Fruit fly (Drosophila melanogaster) whole organism, wandering third instar larva: ENCODE data around the gene spirit.

ENCODE experiments used
- Abd-B ChIP-seq: fragments of >200 bp; optimal IDR thresholded peaks from 2 replicates; lab custom pipeline; 2017; ENCODE audit warnings: missing biosample characterization, missing genetic modification characterization
- CG32264 ChIP-seq: fragments of 200-800 bp; sonication (Bioruptor generic); optimal IDR thresholded peaks from 2 replicates; lab custom pipeline; 2016; ENCODE audit warnings: missing biosample characterization, missing genetic modification characterization
- CG9705 ChIP-seq: fragments of 200-800 bp; sonication (Bioruptor generic); optimal IDR thresholded peaks from 2 replicates; lab custom pipeline; 2018; ENCODE audit warnings: missing biosample characterization, mild to moderate bottlenecking, missing genetic modification characterization
- CrebA ChIP-seq: fragments of 200-800 bp; sonication (Bioruptor generic); optimal IDR thresholded peaks from 2 replicates; lab custom pipeline; 2016; ENCODE audit warnings: missing biosample characterization, mild to moderate bottlenecking, missing genetic modification characterization, borderline replicate concordance
- Dfd ChIP-seq: fragments of >200 bp; optimal IDR thresholded peaks from 2 replicates; lab custom pipeline; 2017; ENCODE audit warnings: missing biosample characterization, missing genetic modification characterization
- GATAd ChIP-seq: sonication (Bioruptor generic); optimal IDR thresholded peaks from 2 replicates; lab custom pipeline; 2016; ENCODE audit warnings: missing biosample characterization, missing genetic modification characterization
- HLH106 ChIP-seq: fragments of 200-800 bp; optimal IDR thresholded peaks from 3 replicates; lab custom pipeline; 2019; ENCODE audit warnings: missing biosample characterization, mild to moderate bottlenecking, missing genetic modification characterization, moderate library complexity
- Hnf4 ChIP-seq: fragments of 200-800 bp; sonication (Bioruptor generic); optimal IDR thresholded peaks from 2 replicates; lab custom pipeline; 2016; ENCODE audit warnings: missing biosample characterization, mild to moderate bottlenecking, missing genetic modification characterization
- Hr78 ChIP-seq: fragments of >200 bp; optimal IDR thresholded peaks from 2 replicates; lab custom pipeline; 2017; ENCODE audit warnings: missing biosample characterization, missing genetic modification characterization
- Hr83 ChIP-seq: fragments of 200-300 bp; sonication (Bioruptor generic); optimal IDR thresholded peaks from 2 replicates; lab custom pipeline; 2016; ENCODE audit warnings: missing biosample characterization, mild to moderate bottlenecking, missing genetic modification characterization, moderate library complexity; ENCODE audit not compliant: poor library complexity, severe bottlenecking
- Jra ChIP-seq: sonication (Bioruptor generic); optimal IDR thresholded peaks from 2 replicates; lab custom pipeline; 2016; ENCODE audit warnings: missing biosample characterization, missing genetic modification characterization
- Mio ChIP-seq: sonication (Bioruptor generic); optimal IDR thresholded peaks from 2 replicates; lab custom pipeline; 2016; ENCODE audit warnings: missing biosample characterization, missing genetic modification characterization
- Myc ChIP-seq: fragments of >200 bp; optimal IDR thresholded peaks from 2 replicates; lab custom pipeline; 2017
- N ChIP-seq: fragments of >200 bp; optimal IDR thresholded peaks from 2 replicates; lab custom pipeline; 2018; ENCODE audit warnings: missing biosample characterization, missing external identifiers, missing genetic modification characterization
- OdsH ChIP-seq: fragments of 200-800 bp; sonication (Bioruptor generic); optimal IDR thresholded peaks from 2 replicates; lab custom pipeline; 2016; ENCODE audit warnings: missing biosample characterization, mild to moderate bottlenecking, missing genetic modification characterization
- Rel ChIP-seq, 2 experiments: fragments of 200-800 bp; sonication (Bioruptor generic) in 1 of 2; optimal IDR thresholded peaks; 2 replicates in 1 of 2; 3 replicates in 1 of 2; lab custom pipeline; 2016 to 2019; ENCODE audit warnings: mild to moderate bottlenecking in 2 of 2, missing biosample characterization in 2 of 2, missing genetic modification characterization in 2 of 2, moderate library complexity in 1 of 2
- Sp1 ChIP-seq: fragments of 200-800 bp; sonication (Bioruptor generic); optimal IDR thresholded peaks from 3 replicates; lab custom pipeline; 2019; ENCODE audit warnings: missing biosample characterization, mild to moderate bottlenecking, missing genetic modification characterization, moderate library complexity
- Vsx2 ChIP-seq: fragments of 200-300, 225-300 bp; sonication (Bioruptor generic); optimal IDR thresholded peaks from 2 replicates; lab custom pipeline; 2018; ENCODE audit warnings: missing biosample characterization, missing genetic modification characterization; ENCODE audit not compliant: partially characterized antibody
- br ChIP-seq: fragments of 200-800 bp; sonication (Bioruptor generic); optimal IDR thresholded peaks from 2 replicates; lab custom pipeline; 2016; ENCODE audit warnings: missing biosample characterization, missing genetic modification characterization
- brk ChIP-seq: fragments of 200-800 bp; sonication (Bioruptor generic); optimal IDR thresholded peaks from 2 replicates; lab custom pipeline; 2016; ENCODE audit warnings: missing biosample characterization, mild to moderate bottlenecking, missing genetic modification characterization
- dl ChIP-seq, 2 experiments: fragments of 175-275, 200-275 bp in 1 of 2; fragments of 200-275 bp in 1 of 2; sonication (Bioruptor generic); optimal IDR thresholded peaks; lab custom pipeline; 2018; ENCODE audit warnings: mild to moderate bottlenecking in 2 of 2, missing biosample characterization in 2 of 2, missing genetic modification characterization in 2 of 2, moderate library complexity in 2 of 2; ENCODE audit not compliant: partially characterized antibody in 2 of 2, insufficient read depth in 1 of 2
- dsf ChIP-seq: sonication (Bioruptor generic); optimal IDR thresholded peaks from 2 replicates; lab custom pipeline; 2016; ENCODE audit warnings: missing biosample characterization, missing genetic modification characterization, borderline replicate concordance
- ey ChIP-seq: fragments of 200-800 bp; sonication (Bioruptor generic); optimal IDR thresholded peaks from 2 replicates; lab custom pipeline; 2016; ENCODE audit warnings: missing biosample characterization, missing genetic modification characterization
- foxo ChIP-seq, 2 experiments: fragments of 200-800 bp; sonication (Bioruptor generic); optimal IDR thresholded peaks; 2 replicates in 1 of 2; 3 replicates in 1 of 2; lab custom pipeline; 2016 to 2017; ENCODE audit warnings: missing biosample characterization in 2 of 2, missing genetic modification characterization in 2 of 2
- fru ChIP-seq: fragments of 200-800 bp; sonication (Bioruptor generic); optimal IDR thresholded peaks from 3 replicates; lab custom pipeline; 2016; ENCODE audit warnings: missing biosample characterization, mild to moderate bottlenecking, missing genetic modification characterization
- h ChIP-seq: fragments of 200-800 bp; sonication (Bioruptor generic); optimal IDR thresholded peaks from 3 replicates; lab custom pipeline; 2016; ENCODE audit warnings: missing biosample characterization, mild to moderate bottlenecking, missing genetic modification characterization
- jim ChIP-seq: fragments of 175-275, 200-325 bp; sonication (Bioruptor generic); optimal IDR thresholded peaks from 2 replicates; lab custom pipeline; 2016; ENCODE audit warnings: missing biosample characterization, mild to moderate bottlenecking, missing genetic modification characterization
- lola ChIP-seq: fragments of >200 bp; optimal IDR thresholded peaks from 2 replicates; lab custom pipeline; 2017; ENCODE audit warnings: missing biosample characterization, missing genetic modification characterization
- pan ChIP-seq: fragments of >200 bp; optimal IDR thresholded peaks from 2 replicates; lab custom pipeline; 2017
- psq ChIP-seq: fragments of 200-800 bp; sonication (Bioruptor generic); optimal IDR thresholded peaks from 3 replicates; lab custom pipeline; 2017; ENCODE audit warnings: missing biosample characterization, mild to moderate bottlenecking, missing genetic modification characterization, moderate library complexity
- rgr ChIP-seq: fragments of 200-800 bp; sonication (Bioruptor generic); optimal IDR thresholded peaks from 3 replicates; lab custom pipeline; 2016; ENCODE audit warnings: missing biosample characterization, mild to moderate bottlenecking, missing genetic modification characterization
- sv ChIP-seq: fragments of 200-800 bp; sonication (Bioruptor generic); optimal IDR thresholded peaks from 3 replicates; lab custom pipeline; 2016; ENCODE audit warnings: missing biosample characterization, missing genetic modification characterization
- tai ChIP-seq: sonication (Bioruptor generic); optimal IDR thresholded peaks from 2 replicates; lab custom pipeline; 2016; ENCODE audit warnings: missing biosample characterization, missing genetic modification characterization
- usp ChIP-seq: fragments of >200 bp; optimal IDR thresholded peaks from 2 replicates; lab custom pipeline; 2017; ENCODE audit warnings: missing biosample characterization, missing genetic modification characterization
- woc ChIP-seq: sonication (Bioruptor generic); optimal IDR thresholded peaks from 2 replicates; lab custom pipeline; 2016; ENCODE audit warnings: missing biosample characterization, mild to moderate bottlenecking, missing genetic modification characterization

The spirit gene

DNA sequence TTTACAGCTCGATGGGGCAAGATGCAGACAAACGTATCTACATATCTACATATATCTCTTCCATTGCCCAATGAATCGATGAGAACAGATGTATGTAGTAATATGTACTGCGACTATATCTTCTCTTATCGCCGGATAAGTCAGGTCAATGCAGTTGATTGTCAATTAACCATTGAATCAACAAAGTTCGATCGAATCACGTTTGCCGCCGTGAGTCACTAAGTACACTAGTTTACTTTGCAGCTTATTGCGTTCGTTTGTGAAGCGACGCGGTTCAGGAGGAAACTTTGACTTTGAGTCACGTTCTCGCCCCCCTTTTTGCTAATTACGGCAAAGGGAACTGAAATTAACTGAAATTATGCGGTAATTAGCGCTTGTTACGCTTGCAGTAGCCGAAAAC, 7.4 kb upstream of the spirit start:
- no peak for TF ChIP-seq Mio (GFP tag; lab: Kevin White, UChicago)
- no peak for TF ChIP-seq GATAd (GFP tag; lab: Kevin White, UChicago)
- TF ChIP-seq dl (GFP tag; optimal IDR thresholded peaks at IDR 0.05; lab: Kevin White, UChicago; ENCODE audit: insufficient read depth in 1 of 2, partially characterized antibody in 2 of 2) = no peak
- no peak for TF ChIP-seq pan (lab: Kevin White, UChicago)
- no peak for TF ChIP-seq Abd-B (GFP tag; lab: Kevin White, UChicago)
- TF ChIP-seq N (GFP tag; lab: Kevin White, UChicago) = no peak
- no peak for TF ChIP-seq Hr83 (GFP tag; lab: Kevin White, UChicago)
- no peak for TF ChIP-seq Hr78 (GFP tag; lab: Kevin White, UChicago)
- TF ChIP-seq lola (GFP tag; lab: Kevin White, UChicago) = no peak
- TF ChIP-seq CrebA (GFP tag; lab: Kevin White, UChicago) = no peak
- TF ChIP-seq Hnf4 (GFP tag; lab: Kevin White, UChicago) = no peak
- no peak for TF ChIP-seq psq
- no peak for TF ChIP-seq Dfd (GFP tag; lab: Kevin White, UChicago)
- TF ChIP-seq jim (GFP tag; lab: Kevin White, UChicago) = no peak
- TF ChIP-seq Jra (GFP tag; lab: Kevin White, UChicago) = no peak
- TF ChIP-seq, all 38 proteins: peak for 0

DNA sequence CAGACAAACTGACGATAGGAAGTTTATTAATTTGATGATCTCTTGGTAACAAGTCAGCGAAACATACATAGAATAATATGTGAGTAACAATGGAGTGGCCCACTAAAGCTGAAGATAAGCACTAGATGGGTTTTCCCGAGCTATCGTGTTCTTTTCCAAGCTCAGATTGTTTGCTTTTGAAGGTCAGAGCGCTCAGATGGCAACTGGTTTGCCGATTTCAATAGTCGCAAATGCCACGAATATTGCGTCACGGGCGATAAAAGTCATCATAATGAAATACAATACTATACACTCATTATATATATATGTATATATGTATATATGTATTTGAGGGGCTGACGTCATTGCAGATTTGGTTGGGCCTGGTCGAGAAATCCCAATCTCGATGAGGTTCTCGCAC, 6.5 kb upstream of the spirit start:
- TF ChIP-seq brk (no peak), Rel (GFP tag; optimal IDR thresholded peaks at IDR 0.05; lab: Kevin White, UChicago) (no peak), Rel (tag; optimal IDR thresholded peaks at IDR 0.05; lab: Kevin White, UChicago) (peak; percentile 64), Sp1 (no peak), Jra (GFP tag; lab: Kevin White, UChicago) (no peak), h (GFP tag; lab: Kevin White, UChicago) (no peak), psq (no peak), Vsx2 (GFP tag; lab: Kevin White, UChicago) (no peak), dsf (GFP tag; lab: Kevin White, UChicago) (no peak)

DNA sequence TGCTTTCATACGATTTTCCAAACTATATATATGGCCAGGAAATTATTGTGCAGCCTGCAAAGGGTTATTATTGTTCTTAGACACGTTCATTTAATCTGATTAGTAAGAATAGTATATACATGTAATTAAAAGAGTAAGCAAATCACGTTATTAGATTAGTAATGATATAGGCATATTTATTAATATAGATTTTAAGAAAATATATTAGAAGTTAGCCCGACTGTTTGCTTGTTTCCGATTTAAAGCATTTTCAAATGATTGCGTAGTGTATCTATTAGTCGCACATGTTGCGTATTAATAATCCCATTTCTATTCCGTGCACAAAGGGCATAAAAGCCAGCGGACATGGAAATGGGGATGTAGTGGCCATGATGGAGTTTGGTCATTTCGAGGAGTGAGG, 5.7 kb upstream of the spirit start:
- TF ChIP-seq GATAd (GFP tag; lab: Kevin White, UChicago) (no peak), psq (no peak), Abd-B (GFP tag; lab: Kevin White, UChicago) (no peak), h (GFP tag; lab: Kevin White, UChicago) (no peak), Myc (lab: Kevin White, UChicago) (no peak)

DNA sequence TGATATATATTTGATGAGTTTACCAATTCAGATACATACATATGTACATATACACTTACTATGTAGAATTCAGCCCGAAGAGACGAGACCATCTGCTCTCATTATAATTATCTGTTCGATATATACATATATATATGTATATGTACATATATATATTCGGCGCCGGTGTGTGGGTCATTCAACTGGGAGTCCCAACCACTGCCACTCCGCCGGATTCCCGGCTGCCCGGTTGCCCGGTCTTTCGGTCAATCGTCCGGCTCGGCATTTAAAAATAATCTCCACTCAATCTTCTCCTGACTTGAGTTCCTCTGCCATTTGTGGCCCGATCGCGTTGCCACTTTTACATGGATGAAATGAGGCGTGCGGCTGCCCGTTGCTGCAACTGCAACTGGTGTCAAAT, 3.3 kb upstream of the spirit start:
- TF ChIP-seq Rel (GFP tag; optimal IDR thresholded peaks at IDR 0.05; lab: Kevin White, UChicago) (no peak), Rel (tag; optimal IDR thresholded peaks at IDR 0.05; lab: Kevin White, UChicago) (peak; percentile 67), pan (lab: Kevin White, UChicago) (no peak)

DNA sequence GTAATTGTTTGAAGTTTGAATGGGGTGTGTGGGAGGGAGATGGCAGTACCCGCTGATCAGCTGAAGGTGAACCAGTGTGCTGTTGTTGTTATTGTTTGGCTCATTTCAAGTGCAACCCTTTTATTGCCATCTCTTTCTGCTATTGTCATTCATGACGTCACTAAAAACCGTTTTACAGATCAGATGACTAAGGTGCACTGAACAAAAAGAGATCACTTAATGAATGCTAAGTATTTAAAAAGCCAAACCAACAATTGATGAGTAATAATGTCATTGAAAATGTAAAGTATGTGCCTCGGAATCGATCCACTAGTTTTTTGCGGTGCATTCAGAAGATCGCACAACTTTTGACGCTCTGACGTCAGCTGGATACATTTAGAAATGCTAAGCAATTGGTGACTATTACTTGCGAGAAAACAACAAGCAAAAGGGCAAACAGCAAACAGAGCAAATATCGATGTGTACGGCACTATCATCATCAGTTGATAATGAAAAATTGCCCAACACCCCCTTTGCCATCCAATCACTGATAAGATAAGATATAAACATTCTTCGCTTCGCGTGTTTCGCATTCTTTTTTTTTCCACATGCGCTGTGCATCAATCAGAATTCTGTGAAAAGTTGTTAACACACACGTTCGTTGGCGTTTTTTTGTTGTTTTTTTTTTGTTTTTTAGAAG, 1.4 kb upstream of the spirit start:
- no peak for TF ChIP-seq sv (GFP tag; lab: Kevin White, UChicago)
- no peak for TF ChIP-seq brk
- TF ChIP-seq CG32264 (GFP tag; lab: Kevin White, UChicago) = no peak
- TF ChIP-seq tai (GFP tag; lab: Kevin White, UChicago) = peak; percentile 9
- no peak for TF ChIP-seq lola (GFP tag; lab: Kevin White, UChicago)
- TF ChIP-seq woc (GFP tag; lab: Kevin White, UChicago) = peak; percentile 22
- TF ChIP-seq ey = peak; percentile 50
- peak; percentile 0 for TF ChIP-seq Hnf4 (GFP tag; lab: Kevin White, UChicago)
- TF ChIP-seq HLH106 = peak; percentile 48
- peak; percentile 55 for TF ChIP-seq h (GFP tag; lab: Kevin White, UChicago)
- TF ChIP-seq N (GFP tag; lab: Kevin White, UChicago) = no peak
- peak; percentile 68 for TF ChIP-seq rgr (GFP tag; lab: Kevin White, UChicago)
- TF ChIP-seq br = peak; percentile 18
- no peak for TF ChIP-seq usp (GFP tag; lab: Kevin White, UChicago)
- no peak for TF ChIP-seq Vsx2 (GFP tag; lab: Kevin White, UChicago)
- peak; percentile 64 for TF ChIP-seq Jra (GFP tag; lab: Kevin White, UChicago)
- TF ChIP-seq CG9705 (GFP tag; lab: Kevin White, UChicago) = no peak
- TF ChIP-seq Sp1 = peak; percentile 16
- TF ChIP-seq Dfd (GFP tag; lab: Kevin White, UChicago) = no peak
- peak in 1 of 2 experiments; percentile 65 for TF ChIP-seq foxo (GFP tag; optimal IDR thresholded peaks at IDR 0.05; lab: Kevin White, UChicago)
- peak; percentile 21 for TF ChIP-seq OdsH
- TF ChIP-seq Hr83 (GFP tag; lab: Kevin White, UChicago) = no peak
- TF ChIP-seq fru (GFP tag; lab: Kevin White, UChicago) = peak; percentile 61
